Fruit fly (Drosophila melanogaster): ENCODE measurements around the gene CG4362.

The CG4362 gene

dm6 chr3R:20292030-20292879 lies 15.1 kb downstream of the CG4362 start (continued):
- TF ChIP-seq CG14710 (tag; optimal IDR thresholded peaks at IDR 0.05) (peak; percentile 81), GATAe (GFP tag; conservative IDR thresholded peaks at IDR 0.05) (no peak), CG4424 (GFP tag; optimal IDR thresholded peaks at IDR 0.05) (peak; percentile 82), D19A (tag; optimal IDR thresholded peaks at IDR 0.05) (peak; percentile 63), Antp (GFP tag; optimal IDR thresholded peaks at IDR 0.05) (peak; percentile 58), Eip74EF (GFP tag; optimal IDR thresholded peaks at IDR 0.05) (no peak), Kr (GFP tag; optimal IDR thresholded peaks at IDR 0.05) (peak; percentile 45), Side (GFP tag; optimal IDR thresholded peaks at IDR 0.05) (peak; percentile 44), mirr (GFP tag; optimal IDR thresholded peaks at IDR 0.05) (no peak), CG8359 (GFP tag; optimal IDR thresholded peaks at IDR 0.05; ENCODE audit: borderline replicate concordance) (peak; percentile 33), CG11085 (GFP tag; IDR thresholded peaks at IDR 0.05) (no peak), kni (GFP tag; optimal IDR thresholded peaks at IDR 0.05) (peak; percentile 90), Dll (GFP tag; IDR thresholded peaks at IDR 0.05; ENCODE audit: partially characterized antibody) (peak; percentile 23; the same call in 1 of the 4 replicates), Six4 (GFP tag; optimal IDR thresholded peaks at IDR 0.05) (peak; percentile 39), CG11504 (tag; optimal IDR thresholded peaks at IDR 0.05) (peak; percentile 71), lbe (GFP tag; optimal IDR thresholded peaks at IDR 0.05) (no peak), az2 (GFP tag; optimal IDR thresholded peaks at IDR 0.05) (peak; percentile 73), CG3281 (GFP tag; optimal IDR thresholded peaks at IDR 0.05) (no peak), CG30403 (GFP tag; optimal IDR thresholded peaks at IDR 0.05) (peak; percentile 78), sr (GFP tag; IDR thresholded peaks at IDR 0.05) (0 out of 3 replicates have a peak, but pooled peaks have one; percentile 2), ERR (GFP tag; optimal IDR thresholded peaks at IDR 0.05) (no peak), inv (GFP tag; IDR thresholded peaks at IDR 0.05; ENCODE audit: partially characterized antibody) (0 out of 2 replicates have a peak, but pooled peaks have one; percentile 12), CG4854 (GFP tag; optimal IDR thresholded peaks at IDR 0.05) (no peak), CG2712 (tag; optimal IDR thresholded peaks at IDR 0.05) (peak; percentile 84), CG7271 (tag; optimal IDR thresholded peaks at IDR 0.05) (peak; percentile 43), maf-S (GFP tag; optimal IDR thresholded peaks at IDR 0.05) (no peak), row (GFP tag; IDR thresholded peaks at IDR 0.05) (peak; percentile 59; the same call in 2 of the 3 replicates), CG15269 (tag; optimal IDR thresholded peaks at IDR 0.05) (no peak), CG9437 (GFP tag; optimal IDR thresholded peaks at IDR 0.05) (peak; percentile 67), H15 (GFP tag; IDR thresholded peaks at IDR 0.05) (0 out of 3 replicates have a peak, but pooled peaks have one; percentile 5), Max (GFP tag; optimal IDR thresholded peaks at IDR 0.05) (peak; percentile 42), Doc2 (GFP tag; IDR thresholded peaks at IDR 0.05) (no peak), fu2 (GFP tag; optimal IDR thresholded peaks at IDR 0.05) (no peak), sens-2 (GFP tag; IDR thresholded peaks at IDR 0.05) (0 out of 2 replicates have a peak, but pooled peaks have one; percentile 32), Xbp1 (GFP tag; optimal IDR thresholded peaks at IDR 0.05) (peak; percentile 63), zfh1 (GFP tag; IDR thresholded peaks at IDR 0.05) (peak; percentile 68; the same call in 2 of the 3 replicates), Xrp1 (GFP tag; IDR thresholded peaks at IDR 0.05) (peak; percentile 58), CG13424 (tag; optimal IDR thresholded peaks at IDR 0.05) (peak; percentile 68), CG8944 (GFP tag; optimal IDR thresholded peaks at IDR 0.05) (peak; percentile 54), MTF-1 (GFP tag; optimal IDR thresholded peaks at IDR 0.05; ENCODE audit: borderline replicate concordance) (no peak), ems (GFP tag; optimal IDR thresholded peaks at IDR 0.05) (peak; percentile 36), CG10979 (tag; optimal IDR thresholded peaks at IDR 0.05) (peak; percentile 82), so (GFP tag; IDR thresholded peaks at IDR 0.05) (no peak), Hr3 (GFP tag; optimal IDR thresholded peaks at IDR 0.05) (peak; percentile 67), CG14667 (GFP tag; IDR thresholded peaks at IDR 0.05) (peak; percentile 22; the same call in 1 of the 2 replicates), CG7556 (GFP tag; optimal IDR thresholded peaks at IDR 0.05) (peak; percentile 85), Trl (optimal IDR thresholded peaks at IDR 0.05) (peak in 1 of 2 experiments; percentile 25), Trl (GFP tag; optimal IDR thresholded peaks at IDR 0.05) (no peak)
